Worm (Caenorhabditis elegans): ENCODE results near the gene col-80.

ce11 chrII:10696060-10696459, 10.9 kb upstream of the col-80 start:
- no peak for TF ChIP-seq jun-1 (tag; optimal IDR thresholded peaks at IDR 0.05)
- no peak for TF ChIP-seq elt-3 (tag; optimal IDR thresholded peaks at IDR 0.05)
- TF ChIP-seq ama-1 (optimal IDR thresholded peaks at IDR 0.05): no peak
- TF ChIP-seq lin-39 (tag; optimal IDR thresholded peaks at IDR 0.05): no peak
- TF ChIP-seq nhr-77 (tag; optimal IDR thresholded peaks at IDR 0.05): no peak
- TF ChIP-seq nhr-11 (tag; optimal IDR thresholded peaks at IDR 0.05): no peak
- no peak for TF ChIP-seq elt-2 (tag; optimal IDR thresholded peaks at IDR 0.05)
- no peak for TF ChIP-seq nhr-67 (tag; optimal IDR thresholded peaks at IDR 0.05)
- no peak for TF ChIP-seq snpc-4 (tag; optimal IDR thresholded peaks at IDR 0.05)
- TF ChIP-seq daf-12 (tag; optimal IDR thresholded peaks at IDR 0.05): no peak
